Fruit fly (Drosophila melanogaster) whole organism, embryonic: ENCODE results near the gene capu.
A peak's percentile ranks its signal among the peaks of the same experiment; 100 is the strongest.

Experiments used
- Bteb2 ChIP-seq: fragments of 200-800 bp; sonication (Bioruptor generic); optimal IDR thresholded peaks from 2 replicates; lab custom pipeline; 2016; ENCODE audit warnings: missing biosample characterization, missing genetic modification characterization
- CG11085 ChIP-seq: fragments of 200-800 bp; sonication (Bioruptor generic); IDR thresholded peaks from 2 replicates; pipeline ENCODE4 v1.3.6; 2022; ENCODE audit warnings: missing biosample characterization, missing genetic modification characterization
- CG11247 ChIP-seq: fragments of 200-800 bp; sonication (Bioruptor generic); IDR thresholded peaks from 2 replicates; pipeline ENCODE4 v1.3.6; 2022; ENCODE audit warnings: missing biosample characterization, missing genetic modification characterization
- CG11504 ChIP-seq: fragments of 200-800 bp; sonication (Bioruptor generic); optimal IDR thresholded peaks from 3 replicates; lab custom pipeline; 2019; ENCODE audit warnings: missing biosample characterization, mild to moderate bottlenecking, missing genetic modification characterization, moderate library complexity
- CG11560 ChIP-seq: fragments of 200-800 bp; sonication (Bioruptor generic); IDR thresholded peaks from 3 replicates; pipeline ENCODE4 v1.3.6; 2022; ENCODE audit warnings: missing biosample characterization, missing genetic modification characterization
- CG16779 ChIP-seq: fragments of 200-800 bp; sonication (Bioruptor generic); IDR thresholded peaks from 2 replicates; pipeline ENCODE4 v1.3.6; 2022; ENCODE audit warnings: missing biosample characterization, missing genetic modification characterization
- CG1832 ChIP-seq: fragments of 200-800 bp; sonication (Bioruptor generic); optimal IDR thresholded peaks from 2 replicates; lab custom pipeline; 2017; ENCODE audit warnings: missing biosample characterization, mild to moderate bottlenecking, missing genetic modification characterization, inconsistent platforms
- CG2129 ChIP-seq: fragments of 200-800 bp; sonication (Bioruptor generic); IDR thresholded peaks from 2 replicates; pipeline ENCODE4 v1.3.6; 2022; ENCODE audit warnings: missing biosample characterization, missing genetic modification characterization; ENCODE audit not compliant: partially characterized antibody
- CG2678 ChIP-seq: fragments of 200-800 bp; sonication (Bioruptor generic); optimal IDR thresholded peaks from 3 replicates; lab custom pipeline; 2019; ENCODE audit warnings: missing biosample characterization, mild to moderate bottlenecking, missing genetic modification characterization, moderate library complexity
- CG2875 ChIP-seq: fragments of 200-800 bp; sonication (Bioruptor generic); optimal IDR thresholded peaks from 2 replicates; lab custom pipeline; 2017; ENCODE audit warnings: missing biosample characterization, mild to moderate bottlenecking, missing genetic modification characterization, missing genetic modification reagents
- CG30403 ChIP-seq: fragments of 200-800 bp; sonication (Bioruptor generic); optimal IDR thresholded peaks from 3 replicates; lab custom pipeline; 2016; ENCODE audit warnings: missing biosample characterization, missing genetic modification characterization
- CG31365 ChIP-seq: fragments of 200-800 bp; sonication (Bioruptor generic); optimal IDR thresholded peaks from 2 replicates; lab custom pipeline; 2018; ENCODE audit warnings: missing biosample characterization, mild to moderate bottlenecking, missing genetic modification characterization
- CG31441 ChIP-seq: fragments of 200-800 bp; sonication (Bioruptor generic); IDR thresholded peaks from 2 replicates; pipeline ENCODE4 v1.3.6; 2022; ENCODE audit warnings: missing biosample characterization, missing genetic modification characterization
- CG32767 ChIP-seq: fragments of 200-800 bp; sonication (Bioruptor generic); IDR thresholded peaks from 2 replicates; pipeline ENCODE4 v1.3.6; 2022; ENCODE audit warnings: missing biosample characterization, missing genetic modification characterization
- CG42726 ChIP-seq: fragments of 200-800 bp; sonication (Bioruptor generic); IDR thresholded peaks from 2 replicates; pipeline ENCODE4 v1.3.6; 2022; ENCODE audit warnings: missing biosample characterization, missing genetic modification characterization; ENCODE audit not compliant: partially characterized antibody
- CG4360 ChIP-seq: fragments of 200-800 bp; sonication (Bioruptor generic); IDR thresholded peaks from 2 replicates; pipeline ENCODE4 v1.3.6; 2022; ENCODE audit warnings: missing biosample characterization, missing genetic modification characterization
- CG7357 ChIP-seq: fragments of 200-800 bp; sonication (Bioruptor generic); IDR thresholded peaks from 3 replicates; pipeline ENCODE4 v1.3.6; 2022; ENCODE audit warnings: missing biosample characterization, missing genetic modification characterization
- CG7987 ChIP-seq: fragments of 200-800 bp; sonication (Bioruptor generic); optimal IDR thresholded peaks from 2 replicates; lab custom pipeline; 2018; ENCODE audit warnings: missing biosample characterization, mild to moderate bottlenecking, missing genetic modification characterization, moderate library complexity
- CG9215 ChIP-seq: fragments of 200-800 bp; sonication (Bioruptor generic); IDR thresholded peaks from 2 replicates; pipeline ENCODE4 v1.3.6; 2022; ENCODE audit warnings: missing biosample characterization, missing genetic modification characterization
- Camta ChIP-seq: fragments of 200-800 bp; sonication (Bioruptor generic); optimal IDR thresholded peaks from 2 replicates; lab custom pipeline; 2016; ENCODE audit warnings: missing biosample characterization, missing genetic modification characterization
- Dfd ChIP-seq, 2 experiments: fragments of >200 bp; optimal IDR thresholded peaks; 2 replicates each; lab custom pipeline; 2017; ENCODE audit warnings: missing biosample characterization in 2 of 2, missing genetic modification characterization in 2 of 2
- Dll ChIP-seq: fragments of 200-800 bp; sonication (Bioruptor generic); IDR thresholded peaks from 4 replicates; pipeline ENCODE4 v1.3.6; 2022; ENCODE audit warnings: missing biosample characterization, missing genetic modification characterization; ENCODE audit not compliant: partially characterized antibody
- HLHmδ ChIP-seq: fragments of 200-800 bp; sonication (Bioruptor generic); optimal IDR thresholded peaks from 2 replicates; lab custom pipeline; 2018; ENCODE audit warnings: missing biosample characterization, mild to moderate bottlenecking, missing genetic modification characterization, moderate library complexity
- HmgD ChIP-seq: fragments of 200-800 bp; sonication (Bioruptor generic); optimal IDR thresholded peaks from 3 replicates; lab custom pipeline; 2016; ENCODE audit warnings: missing biosample characterization, missing genetic modification characterization
- Jarid2 ChIP-seq: fragments of 200-800 bp; sonication (Bioruptor generic); optimal IDR thresholded peaks from 3 replicates; lab custom pipeline; 2017; ENCODE audit warnings: mild to moderate bottlenecking, missing biosample characterization, missing genetic modification reagents, missing genetic modification characterization
- NC2β ChIP-seq: fragments of 200-800 bp; sonication (Bioruptor generic); optimal IDR thresholded peaks from 2 replicates; lab custom pipeline; 2016; ENCODE audit warnings: missing biosample characterization, missing genetic modification characterization
- NFAT ChIP-seq: fragments of 200-800 bp; sonication (Bioruptor generic); IDR thresholded peaks from 2 replicates; pipeline ENCODE4 v1.3.6; 2022; ENCODE audit warnings: missing biosample characterization, missing genetic modification characterization
- Neu2 ChIP-seq: fragments of 200-800 bp; sonication (Bioruptor generic); optimal IDR thresholded peaks from 3 replicates; lab custom pipeline; 2016; ENCODE audit warnings: missing biosample characterization, missing genetic modification characterization, borderline replicate concordance
- Ravus ChIP-seq: fragments of 200-800 bp; sonication (Bioruptor generic); IDR thresholded peaks from 2 replicates; pipeline ENCODE4 v1.3.6; 2022; ENCODE audit warnings: missing biosample characterization, missing genetic modification characterization
- Sox102F ChIP-seq: fragments of 200-800 bp; sonication (Bioruptor generic); optimal IDR thresholded peaks from 2 replicates; lab custom pipeline; 2018; ENCODE audit warnings: missing biosample characterization, mild to moderate bottlenecking, missing genetic modification characterization, moderate library complexity
- Sry-β ChIP-seq: fragments of 200-800 bp; sonication (Bioruptor generic); optimal IDR thresholded peaks from 2 replicates; lab custom pipeline; 2018; ENCODE audit warnings: missing biosample characterization, mild to moderate bottlenecking, missing genetic modification characterization, moderate library complexity
- Stat92E ChIP-seq, 3 experiments: fragments of >200 bp in 2 of 3; fragments of 200-800 bp in 1 of 3; sonication (Bioruptor generic) in 1 of 3; optimal IDR thresholded peaks; 2 replicates each; lab custom pipeline; 2017 to 2019; ENCODE audit warnings: missing biosample characterization in 3 of 3, missing genetic modification characterization in 3 of 3, mild to moderate bottlenecking in 1 of 3, moderate library complexity in 1 of 3
- ara ChIP-seq: fragments of 200-800 bp; sonication (Bioruptor generic); IDR thresholded peaks from 2 replicates; pipeline ENCODE4 v1.3.6; 2022; ENCODE audit warnings: missing biosample characterization, missing genetic modification characterization
- ase ChIP-seq: fragments of 200-800 bp; sonication (Bioruptor generic); IDR thresholded peaks from 3 replicates; pipeline ENCODE4 v1.3.6; 2022; ENCODE audit warnings: missing biosample characterization, missing genetic modification characterization
- ems ChIP-seq: fragments of 200-800 bp; sonication (Bioruptor generic); optimal IDR thresholded peaks from 3 replicates; lab custom pipeline; 2016; ENCODE audit warnings: missing biosample characterization, missing genetic modification characterization
- her ChIP-seq: fragments of 200-800 bp; sonication (Bioruptor generic); optimal IDR thresholded peaks from 2 replicates; lab custom pipeline; 2016; ENCODE audit warnings: missing biosample characterization, missing genetic modification characterization
- ind ChIP-seq: fragments of 200-800 bp; sonication (Bioruptor generic); optimal IDR thresholded peaks from 3 replicates; lab custom pipeline; 2016; ENCODE audit warnings: missing biosample characterization, missing genetic modification characterization
- kah ChIP-seq: fragments of 200-800 bp; sonication (Bioruptor generic); optimal IDR thresholded peaks from 2 replicates; lab custom pipeline; 2018; ENCODE audit warnings: missing biosample characterization, mild to moderate bottlenecking, missing genetic modification characterization
- mirr ChIP-seq: fragments of 200-800 bp; sonication (Bioruptor generic); optimal IDR thresholded peaks from 3 replicates; lab custom pipeline; 2018; ENCODE audit warnings: missing biosample characterization, mild to moderate bottlenecking, missing genetic modification characterization
- nerfin-1 ChIP-seq: fragments of 200-800 bp; sonication (Bioruptor generic); optimal IDR thresholded peaks from 3 replicates; lab custom pipeline; 2019; ENCODE audit warnings: missing biosample characterization, mild to moderate bottlenecking, missing genetic modification characterization, moderate library complexity
- onecut ChIP-seq: fragments of 200-800 bp; sonication (Bioruptor generic); IDR thresholded peaks from 2 replicates; pipeline ENCODE4 v1.3.6; 2022; ENCODE audit warnings: missing biosample characterization, missing genetic modification characterization
- pho ChIP-seq: fragments of 200-800 bp; sonication (Bioruptor generic); optimal IDR thresholded peaks from 2 replicates; lab custom pipeline; 2016; ENCODE audit warnings: missing biosample characterization, missing genetic modification characterization
- pnt ChIP-seq: fragments of 200-800 bp; sonication (Bioruptor generic); optimal IDR thresholded peaks from 3 replicates; lab custom pipeline; 2016; ENCODE audit warnings: missing biosample characterization, missing genetic modification characterization
- scrt ChIP-seq: fragments of 200-800 bp; sonication (Bioruptor generic); optimal IDR thresholded peaks from 2 replicates; lab custom pipeline; 2018; ENCODE audit warnings: missing biosample characterization, mild to moderate bottlenecking, missing genetic modification characterization, moderate library complexity
- sens-2 ChIP-seq: fragments of 200-800 bp; sonication (Bioruptor generic); IDR thresholded peaks from 2 replicates; pipeline ENCODE4 v1.3.6; 2022; ENCODE audit warnings: missing biosample characterization, missing genetic modification characterization
- shn ChIP-seq: fragments of 200-800 bp; sonication (Bioruptor generic); optimal IDR thresholded peaks from 3 replicates; lab custom pipeline; 2016; ENCODE audit warnings: missing biosample characterization, missing genetic modification characterization
- sisA ChIP-seq: fragments of 200-800 bp; sonication (Bioruptor generic); IDR thresholded peaks from 2 replicates; pipeline ENCODE4 v1.3.6; 2022; ENCODE audit warnings: missing biosample characterization, missing genetic modification characterization
- twi ChIP-seq: fragments of 200-800 bp; optimal IDR thresholded peaks from 2 replicates; lab custom pipeline; 2019; ENCODE audit warnings: missing biosample characterization, mild to moderate bottlenecking, missing genetic modification characterization, moderate library complexity
- tx ChIP-seq: fragments of 200-800 bp; sonication (Bioruptor generic); optimal IDR thresholded peaks from 2 replicates; lab custom pipeline; 2016; ENCODE audit warnings: missing biosample characterization, missing genetic modification characterization
- vvl ChIP-seq: fragments of 200-800 bp; sonication (Bioruptor generic); IDR thresholded peaks from 2 replicates; pipeline ENCODE4 v1.3.6; 2022; ENCODE audit warnings: missing biosample characterization, missing genetic modification characterization

capu gene

dm6 chr2L:3827406-3828133 is 75.1 kb downstream of the capu start (continued):
- TF ChIP-seq CG11504 (tag; lab: Kevin White, UChicago), result no peak
- TF ChIP-seq HmgD, result no peak
- TF ChIP-seq CG7357 (GFP tag; lab: Robert Waterston, UW), result no peak; the same call in 2 of the 3 replicates
- no peak for TF ChIP-seq CG11560
- no peak for TF ChIP-seq CG42726 (GFP tag; lab: Robert Waterston, UW)
- no peak for TF ChIP-seq pho (GFP tag; lab: Kevin White, UChicago)
- TF ChIP-seq scrt (GFP tag; lab: Kevin White, UChicago), result no peak
- peak; percentile 81 for TF ChIP-seq nerfin-1
- TF ChIP-seq CG4360 (GFP tag; lab: Robert Waterston, UW), result peak; percentile 38; the same call in 1 of the 2 replicates
- no peak for TF ChIP-seq CG31365 (tag; lab: Kevin White, UChicago)
- TF ChIP-seq CG30403 (GFP tag; lab: Kevin White, UChicago), result peak; percentile 74
- TF ChIP-seq CG11247 (GFP tag; lab: Robert Waterston, UW), result no peak
- TF ChIP-seq NC2β, result peak; percentile 69
- TF ChIP-seq vvl (GFP tag; lab: Robert Waterston, UW), result peak; percentile 62
- peak in 1 of 3 experiments; percentile 87 for TF ChIP-seq Stat92E (GFP tag; optimal IDR thresholded peaks at IDR 0.05; lab: Kevin White, UChicago)
- no peak for TF ChIP-seq her
- peak; percentile 85 for TF ChIP-seq twi (tag; lab: Kevin White, UChicago)
- no peak for TF ChIP-seq ind
- peak; percentile 13 for TF ChIP-seq Sry-β (GFP tag; lab: Kevin White, UChicago)
- no peak for TF ChIP-seq Jarid2 (GFP tag; lab: Kevin White, UChicago)
- TF ChIP-seq CG11085, result no peak
- TF ChIP-seq CG1832 (GFP tag; lab: Kevin White, UChicago), result no peak
- peak; percentile 42 for TF ChIP-seq CG2875 (GFP tag; lab: Kevin White, UChicago)
- no peak for TF ChIP-seq tx (GFP tag; lab: Kevin White, UChicago)
- TF ChIP-seq sens-2 (GFP tag; lab: Robert Waterston, UW), result peak; percentile 72
- peak; percentile 84 for TF ChIP-seq ara (GFP tag; lab: Robert Waterston, UW)
- peak; percentile 89 for TF ChIP-seq CG31441 (GFP tag; lab: Robert Waterston, UW)
- no peak for TF ChIP-seq CG16779 (GFP tag; lab: Robert Waterston, UW)
- no peak for TF ChIP-seq CG7987
- TF ChIP-seq mirr (GFP tag; lab: Kevin White, UChicago), result no peak
- 0 out of 2 replicates have a peak, but pooled peaks have one; percentile 44 for TF ChIP-seq CG32767 (GFP tag; lab: Robert Waterston, UW)
- peak; percentile 46 for TF ChIP-seq Sox102F
- TF ChIP-seq pnt (GFP tag; lab: Kevin White, UChicago), result peak; percentile 63
- no peak for TF ChIP-seq CG9215
- no peak for TF ChIP-seq sisA (GFP tag; lab: Robert Waterston, UW)
- no peak for TF ChIP-seq kah (GFP tag; lab: Kevin White, UChicago)
- peak; percentile 67 for TF ChIP-seq Camta
- TF ChIP-seq NFAT (GFP tag; lab: Robert Waterston, UW), result no peak
- no peak for TF ChIP-seq ems
- TF ChIP-seq onecut (GFP tag; lab: Robert Waterston, UW), result peak; percentile 51
- TF ChIP-seq Dfd (GFP tag; optimal IDR thresholded peaks at IDR 0.05; lab: Kevin White, UChicago), result no peak
- no peak for TF ChIP-seq ase (GFP tag; lab: Robert Waterston, UW)
- TF ChIP-seq Ravus (GFP tag; lab: Robert Waterston, UW), result no peak
- TF ChIP-seq Dll, result no peak
- TF ChIP-seq Bteb2 (GFP tag; lab: Kevin White, UChicago), result no peak
- TF ChIP-seq HLHmδ, result no peak
- peak; percentile 57 for TF ChIP-seq Neu2 (GFP tag; lab: Kevin White, UChicago)
- no peak for TF ChIP-seq CG2129 (GFP tag; lab: Robert Waterston, UW)
- TF ChIP-seq shn (GFP tag; lab: Kevin White, UChicago), result no peak
- TF ChIP-seq CG2678 (tag; lab: Kevin White, UChicago), result no peak
